Fruit fly (Drosophila melanogaster) S2 (cell line): ENCODE data around the gene Oatp33Ea.

Source experiments
- CG8478 ChIP-seq: fragments of >200 bp; optimal IDR thresholded peaks from 2 replicates; lab custom pipeline; 2018
- CTCF ChIP-seq, 2 experiments: fragments of >200 bp; optimal IDR thresholded peaks; 2 replicates each; lab custom pipeline; 2018

dm6 chr2L:12487311-12487710 lies 41.6 kb upstream of the Oatp33Ea start:
- TF ChIP-seq CG8478 (lab: Kevin White, UChicago), result no peak
- TF ChIP-seq CTCF (optimal IDR thresholded peaks at IDR 0.05; lab: Kevin White, UChicago), result no peak
